Worm (Caenorhabditis elegans): Measurements from ENCODE around the gene C06G3.3.

The C06G3.3 gene

ce11 chrIV:7023004-7023403 is 12.9 kb upstream of the C06G3.3 start:
- TF ChIP-seq ekl-4 (GFP tag; IDR thresholded peaks at IDR 0.05) (peak; percentile 46; the same call in 1 of the 2 replicates), attf-5 (GFP tag; optimal IDR thresholded peaks at IDR 0.05) (peak; percentile 32), zim-3 (tag; optimal IDR thresholded peaks at IDR 0.05) (no peak), T07F8.4 (tag; optimal IDR thresholded peaks at IDR 0.05) (no peak), C17E4.6 (GFP tag; IDR thresholded peaks at IDR 0.05) (no peak), Y79H2A.3 (GFP tag; conservative IDR thresholded peaks at IDR 0.05) (no peak), lin-40 (tag; optimal IDR thresholded peaks at IDR 0.05) (peak; percentile 11), unc-62 (GFP tag; optimal IDR thresholded peaks at IDR 0.05) (no peak), hmg-1.2 (GFP tag; IDR thresholded peaks at IDR 0.05) (peak; percentile 85), let-526 (GFP tag; IDR thresholded peaks at IDR 0.05) (no peak), cebp-1 (GFP tag; IDR thresholded peaks at IDR 0.05) (no peak), cebp-1 (tag; optimal IDR thresholded peaks at IDR 0.05) (peak; percentile 39), lin-35 (GFP tag; optimal IDR thresholded peaks at IDR 0.05) (peak in 1 of 3 experiments; percentile 17)

ce11 chrIV:7023858-7024257 is 12.1 kb upstream of the C06G3.3 start, which contains the start of gene adah-1:
adah-1 (plus strand) TSS chrIV:7024211.
- TF ChIP-seq aptf-2 (GFP tag; conservative IDR thresholded peaks at IDR 0.05): no peak
- no peak for TF ChIP-seq lin-26 (GFP tag; IDR thresholded peaks at IDR 0.05)
- no peak for TF ChIP-seq mes-4 (tag; optimal IDR thresholded peaks at IDR 0.05)
- TF ChIP-seq B0019.2 (GFP tag; conservative IDR thresholded peaks at IDR 0.05): no peak
- no peak for TF ChIP-seq snpc-3.4 (tag; optimal IDR thresholded peaks at IDR 0.05)
- no peak for TF ChIP-seq mxl-1 (tag; optimal IDR thresholded peaks at IDR 0.05)
- TF ChIP-seq C06A6.2 (GFP tag; conservative IDR thresholded peaks at IDR 0.05): no peak
- no peak for TF ChIP-seq lin-35 (GFP tag; optimal IDR thresholded peaks at IDR 0.05)
- TF ChIP-seq tlf-1 (GFP tag; optimal IDR thresholded peaks at IDR 0.05): no peak
- TF ChIP-seq ekl-4 (GFP tag; IDR thresholded peaks at IDR 0.05): no peak
- TF ChIP-seq pha-4 (tag; optimal IDR thresholded peaks at IDR 0.05): no peak
- TF ChIP-seq ceh-100 (GFP tag; IDR thresholded peaks at IDR 0.05): no peak
- no peak for TF ChIP-seq madf-8 (GFP tag; conservative IDR thresholded peaks at IDR 0.05)

ce11 chrIV:7024829-7025228 is 11.1 kb upstream of the C06G3.3 start:
- TF ChIP-seq tlf-1 (GFP tag; optimal IDR thresholded peaks at IDR 0.05): no peak
- peak; percentile 20 for TF ChIP-seq nhr-80 (tag; optimal IDR thresholded peaks at IDR 0.05)
- no peak for TF ChIP-seq chd-7 (tag; optimal IDR thresholded peaks at IDR 0.05)
- no peak for TF ChIP-seq F57A8.1 (GFP tag; optimal IDR thresholded peaks at IDR 0.05)

ce11 chrIV:7025835-7026234 is 10.1 kb upstream of the C06G3.3 start:
- TF ChIP-seq F57C9.4 (tag; optimal IDR thresholded peaks at IDR 0.05) (no peak), fkh-3 (tag; optimal IDR thresholded peaks at IDR 0.05) (no peak), F57A8.1 (GFP tag; optimal IDR thresholded peaks at IDR 0.05) (no peak), nhr-80 (tag; optimal IDR thresholded peaks at IDR 0.05) (peak; percentile 79)

ce11 chrIV:7031019-7031418 is 4.9 kb upstream of the C06G3.3 start:
- TF ChIP-seq cebp-1 (GFP tag; IDR thresholded peaks at IDR 0.05) (no peak), cebp-1 (tag; optimal IDR thresholded peaks at IDR 0.05) (peak; percentile 86), nhr-27 (tag; optimal IDR thresholded peaks at IDR 0.05) (no peak), F33H1.4 (GFP tag; IDR thresholded peaks at IDR 0.05) (no peak), madf-10 (tag; optimal IDR thresholded peaks at IDR 0.05) (no peak)

Measured in whole organism, young adult.